Fruit fly (Drosophila melanogaster): ENCODE measurements around the gene CG14692.

Gene CG14692

DNA sequence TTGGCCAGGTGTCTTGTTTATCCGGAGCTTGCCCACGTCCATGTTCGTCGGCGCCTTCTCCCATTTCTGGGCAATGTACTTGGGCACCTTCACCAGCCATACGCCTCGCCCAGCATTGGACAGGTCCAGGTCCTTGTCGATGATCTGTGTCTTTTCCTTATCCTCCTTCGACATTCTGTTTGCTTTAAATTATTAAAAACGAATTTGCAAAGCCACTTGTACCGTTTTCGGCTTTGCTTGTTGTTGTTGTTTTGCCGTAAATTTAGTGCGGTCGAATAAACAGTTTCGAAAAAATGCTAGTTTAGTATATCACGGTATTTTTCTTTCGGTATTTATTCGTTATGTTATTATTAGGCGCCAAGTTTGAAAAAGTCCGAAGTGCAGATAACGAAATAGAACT lies 36.2 kb downstream of the CG14692 start, which contains the start of gene TfIIFbeta (continued):
- TF ChIP-seq CG10321 (GFP tag; IDR thresholded peaks at IDR 0.05): no peak
- TF ChIP-seq Max (GFP tag; optimal IDR thresholded peaks at IDR 0.05): no peak
- TF ChIP-seq Dp (GFP tag; optimal IDR thresholded peaks at IDR 0.05): peak; percentile 87
- TF ChIP-seq CG8089 (GFP tag; optimal IDR thresholded peaks at IDR 0.05): no peak
- TF ChIP-seq gfzf (GFP tag; optimal IDR thresholded peaks at IDR 0.05): peak; percentile 85
- no peak for TF ChIP-seq D (optimal IDR thresholded peaks at IDR 0.05)
- no peak for TF ChIP-seq D (GFP tag; optimal IDR thresholded peaks at IDR 0.05)
- no peak for TF ChIP-seq Meics (GFP tag; optimal IDR thresholded peaks at IDR 0.05)
- TF ChIP-seq lilli (GFP tag; optimal IDR thresholded peaks at IDR 0.05): no peak
- no peak for TF ChIP-seq lov (optimal IDR thresholded peaks at IDR 0.05)
- TF ChIP-seq lov (GFP tag; IDR thresholded peaks at IDR 0.05): no peak
- TF ChIP-seq CG4707 (GFP tag; optimal IDR thresholded peaks at IDR 0.05): no peak
- TF ChIP-seq Hr3 (GFP tag; optimal IDR thresholded peaks at IDR 0.05): no peak
- TF ChIP-seq CG6683 (GFP tag; optimal IDR thresholded peaks at IDR 0.05): no peak
- no peak for TF ChIP-seq CG12104 (GFP tag; optimal IDR thresholded peaks at IDR 0.05)
- peak; percentile 90 for TF ChIP-seq E2f2 (GFP tag; IDR thresholded peaks at IDR 0.05)
- TF ChIP-seq CG9797 (GFP tag; optimal IDR thresholded peaks at IDR 0.05): peak; percentile 62
- TF ChIP-seq tin (GFP tag; optimal IDR thresholded peaks at IDR 0.05): no peak
- TF ChIP-seq CG4424 (GFP tag; optimal IDR thresholded peaks at IDR 0.05): no peak
- TF ChIP-seq CG2116 (GFP tag; optimal IDR thresholded peaks at IDR 0.05): no peak
- no peak for TF ChIP-seq Dfd (GFP tag; optimal IDR thresholded peaks at IDR 0.05)
- TF ChIP-seq Nf-YB (GFP tag; optimal IDR thresholded peaks at IDR 0.05): no peak
- TF ChIP-seq trem (tag; optimal IDR thresholded peaks at IDR 0.05): peak; percentile 22
- no peak for TF ChIP-seq Ets65A (GFP tag)
- TF ChIP-seq schlank (tag; optimal IDR thresholded peaks at IDR 0.05): no peak
- TF ChIP-seq dimm (GFP tag; IDR thresholded peaks at IDR 0.05): no peak
- peak; percentile 67 for TF ChIP-seq MBD-R2 (GFP tag; IDR thresholded peaks at IDR 0.05)
- peak; percentile 62 for TF ChIP-seq CG4617 (GFP tag; optimal IDR thresholded peaks at IDR 0.05; ENCODE audit: borderline replicate concordance)
- TF ChIP-seq sd (tag; optimal IDR thresholded peaks at IDR 0.05): no peak
- TF ChIP-seq lab (GFP tag; optimal IDR thresholded peaks at IDR 0.05): no peak
- peak; percentile 62 for TF ChIP-seq MESR4 (GFP tag; optimal IDR thresholded peaks at IDR 0.05)
- no peak for TF ChIP-seq H15 (GFP tag; IDR thresholded peaks at IDR 0.05)
- TF ChIP-seq CG15073 (GFP tag; optimal IDR thresholded peaks at IDR 0.05): no peak
- no peak for TF ChIP-seq Eip74EF (GFP tag; optimal IDR thresholded peaks at IDR 0.05)
- no peak for TF ChIP-seq al (GFP tag; IDR thresholded peaks at IDR 0.05)
- TF ChIP-seq CG3163 (GFP tag; optimal IDR thresholded peaks at IDR 0.05): no peak
- TF ChIP-seq CoRest (tag; optimal IDR thresholded peaks at IDR 0.05): no peak
- TF ChIP-seq CG8944 (GFP tag; optimal IDR thresholded peaks at IDR 0.05): no peak
- no peak for TF ChIP-seq Lpt (GFP tag; optimal IDR thresholded peaks at IDR 0.05)
- no peak for TF ChIP-seq CG18476 (GFP tag; optimal IDR thresholded peaks at IDR 0.05)
- no peak for TF ChIP-seq CG2678 (tag; optimal IDR thresholded peaks at IDR 0.05)
- no peak for TF ChIP-seq CG6854 (GFP tag; optimal IDR thresholded peaks at IDR 0.05)
- no peak for TF ChIP-seq pita (GFP tag; optimal IDR thresholded peaks at IDR 0.05)
- TF ChIP-seq cg (GFP tag; optimal IDR thresholded peaks at IDR 0.05): no peak
- TF ChIP-seq H2.0 (GFP tag; IDR thresholded peaks at IDR 0.05): no peak
- TF ChIP-seq Dbx (GFP tag; IDR thresholded peaks at IDR 0.05): 0 out of 3 replicates have a peak, but pooled peaks have one; percentile 13
- peak; percentile 97 for TF ChIP-seq CG4360 (GFP tag; IDR thresholded peaks at IDR 0.05)
- no peak for TF ChIP-seq Sox100B (GFP tag; optimal IDR thresholded peaks at IDR 0.05)
- no peak for TF ChIP-seq oc (tag; optimal IDR thresholded peaks at IDR 0.05)
- TF ChIP-seq pzg (GFP tag; optimal IDR thresholded peaks at IDR 0.05): peak; percentile 50
- TF ChIP-seq CG11696 (GFP tag; IDR thresholded peaks at IDR 0.05): no peak
- TF ChIP-seq Awh (GFP tag; IDR thresholded peaks at IDR 0.05): no peak
- no peak for TF ChIP-seq ro (GFP tag; IDR thresholded peaks at IDR 0.05)
